Worm (Caenorhabditis elegans) whole organism, late embryonic: ENCODE data around the gene T10B9.14.

Experiments used
- C08G9.2 ChIP-seq: sonication (generic microtip); optimal IDR thresholded peaks from 2 replicates; lab custom pipeline; 2016; ENCODE audit warnings: mild to moderate bottlenecking, missing genetic modification characterization, moderate library complexity, missing compliant biosample characterization
- C38D4.7 ChIP-seq: fragments of 200-800 bp; sonication (Bioruptor generic); optimal IDR thresholded peaks from 2 replicates; lab custom pipeline; 2018; ENCODE audit warnings: mild to moderate bottlenecking, missing genetic modification characterization, moderate library complexity, missing compliant biosample characterization
- K02D7.2 ChIP-seq: sonication (generic microtip); optimal IDR thresholded peaks from 2 replicates; lab custom pipeline; 2017; ENCODE audit warnings: mild to moderate bottlenecking, missing genetic modification characterization, missing compliant biosample characterization
- T23F11.4 ChIP-seq: fragments of 200-800 bp; sonication (Bioruptor generic); optimal IDR thresholded peaks from 2 replicates; lab custom pipeline; 2018; ENCODE audit warnings: mild to moderate bottlenecking, missing genetic modification characterization, missing compliant biosample characterization
- ahr-1 ChIP-seq: sonication (generic microtip); optimal IDR thresholded peaks from 2 replicates; lab custom pipeline; 2016; ENCODE audit warnings: missing genetic modification characterization, missing compliant biosample characterization
- ama-1 ChIP-seq: fragments of 150-350 bp; optimal IDR thresholded peaks from 2 replicates; lab custom pipeline; 2014
- ceh-14 ChIP-seq: sonication (generic microtip); optimal IDR thresholded peaks from 2 replicates; lab custom pipeline; 2016; ENCODE audit warnings: missing genotype, missing genetic modification characterization, missing compliant biosample characterization
- ceh-19 ChIP-seq: fragments of 200-800 bp; sonication (Bioruptor generic); optimal IDR thresholded peaks from 2 replicates; lab custom pipeline; 2018; ENCODE audit warnings: mild to moderate bottlenecking, missing genetic modification characterization, missing compliant biosample characterization
- ceh-2 ChIP-seq: sonication (generic microtip); optimal IDR thresholded peaks from 2 replicates; lab custom pipeline; 2016; ENCODE audit warnings: missing genotype, missing genetic modification characterization, missing compliant biosample characterization
- ceh-22 ChIP-seq: sonication (generic microtip); optimal IDR thresholded peaks from 2 replicates; lab custom pipeline; 2017; ENCODE audit warnings: missing biosample characterization, missing genetic modification characterization
- ceh-30 ChIP-seq: fragments of 150-350 bp; optimal IDR thresholded peaks from 2 replicates; lab custom pipeline; 2014; ENCODE audit warnings: missing biosample characterization, missing genetic modification characterization
- ceh-6 ChIP-seq: fragments of 200-800 bp; sonication (Bioruptor generic); optimal IDR thresholded peaks from 2 replicates; lab custom pipeline; 2018; ENCODE audit warnings: mild to moderate bottlenecking, missing genetic modification characterization, missing compliant biosample characterization
- che-1 ChIP-seq: sonication (generic microtip); optimal IDR thresholded peaks from 2 replicates; lab custom pipeline; 2016; ENCODE audit warnings: mild to moderate bottlenecking, missing genetic modification characterization, missing compliant biosample characterization
- elt-2 ChIP-seq: sonication (generic microtip); optimal IDR thresholded peaks from 2 replicates; lab custom pipeline; 2016; ENCODE audit warnings: missing genetic modification reagents, missing genetic modification characterization, missing compliant biosample characterization
- elt-4 ChIP-seq: sonication (generic microtip); optimal IDR thresholded peaks from 2 replicates; lab custom pipeline; 2016; ENCODE audit warnings: missing genetic modification characterization, missing compliant biosample characterization
- ets-4 ChIP-seq: sonication (generic microtip); optimal IDR thresholded peaks from 2 replicates; lab custom pipeline; 2016; ENCODE audit warnings: missing genetic modification characterization, missing compliant biosample characterization
- fkh-10 ChIP-seq: fragments of 150-350 bp; optimal IDR thresholded peaks from 2 replicates; lab custom pipeline; 2014; ENCODE audit warnings: missing biosample characterization, missing genetic modification reagents, missing genetic modification characterization
- fkh-6 ChIP-seq: sonication (generic microtip); optimal IDR thresholded peaks from 2 replicates; lab custom pipeline; 2016; ENCODE audit warnings: missing genetic modification characterization, missing compliant biosample characterization
- hlh-30 ChIP-seq: sonication (generic microtip); optimal IDR thresholded peaks from 2 replicates; lab custom pipeline; 2017; ENCODE audit warnings: antibody characterized with exemption, missing genetic modification characterization, missing compliant biosample characterization; ENCODE audit not compliant: insufficient read depth
- lin-11 ChIP-seq: fragments of 200-800 bp; sonication (Bioruptor generic); optimal IDR thresholded peaks from 2 replicates; lab custom pipeline; 2018; ENCODE audit warnings: mild to moderate bottlenecking, missing genetic modification characterization, missing compliant biosample characterization
- madf-2 ChIP-seq: sonication (generic microtip); optimal IDR thresholded peaks from 2 replicates; lab custom pipeline; 2017; ENCODE audit warnings: missing genetic modification characterization, missing compliant biosample characterization
- nhr-11 ChIP-seq: fragments of 150-350 bp; optimal IDR thresholded peaks from 2 replicates; lab custom pipeline; 2014; ENCODE audit warnings: missing biosample characterization, missing genetic modification characterization
- odd-2 ChIP-seq: sonication (generic microtip); optimal IDR thresholded peaks from 2 replicates; lab custom pipeline; 2017; ENCODE audit warnings: antibody characterized with exemption, mild to moderate bottlenecking, missing genetic modification characterization, missing compliant biosample characterization
- pax-1 ChIP-seq: fragments of 150-350 bp; optimal IDR thresholded peaks from 2 replicates; lab custom pipeline; 2014; ENCODE audit warnings: missing biosample characterization, missing genetic modification characterization
- pqm-1 ChIP-seq: sonication (generic microtip); optimal IDR thresholded peaks from 2 replicates; lab custom pipeline; 2016; ENCODE audit warnings: missing genetic modification characterization, missing compliant biosample characterization
- rnt-1 ChIP-seq: sonication (generic microtip); optimal IDR thresholded peaks from 2 replicates; lab custom pipeline; 2016; ENCODE audit warnings: missing genetic modification characterization, missing compliant biosample characterization
- sox-2 ChIP-seq: fragments of 200-800 bp; sonication (Bioruptor generic); IDR thresholded peaks from 2 replicates; pipeline ENCODE4 v1.3.6; 2022; ENCODE audit warnings: missing genetic modification reagents, missing genetic modification characterization, missing compliant biosample characterization
- sox-4 ChIP-seq: sonication (generic microtip); optimal IDR thresholded peaks from 2 replicates; lab custom pipeline; 2017; ENCODE audit warnings: mild to moderate bottlenecking, missing genetic modification characterization, inconsistent platforms, missing compliant biosample characterization
- syd-9 ChIP-seq: sonication (generic microtip); optimal IDR thresholded peaks from 2 replicates; lab custom pipeline; 2016; ENCODE audit warnings: mild to moderate bottlenecking, missing genetic modification characterization, moderate library complexity, missing compliant biosample characterization
- tbx-2 ChIP-seq: sonication (generic microtip); optimal IDR thresholded peaks from 2 replicates; lab custom pipeline; 2016; ENCODE audit warnings: missing genetic modification characterization, missing compliant biosample characterization
- ttx-3 ChIP-seq: sonication (generic microtip); optimal IDR thresholded peaks from 2 replicates; lab custom pipeline; 2016; ENCODE audit warnings: missing genetic modification reagents, missing genetic modification characterization, missing compliant biosample characterization
- unc-86 ChIP-seq: sonication (generic microtip); optimal IDR thresholded peaks from 2 replicates; lab custom pipeline; 2016; ENCODE audit warnings: missing genetic modification characterization, missing compliant biosample characterization
- zip-5 ChIP-seq: sonication (generic microtip); optimal IDR thresholded peaks from 2 replicates; lab custom pipeline; 2016; ENCODE audit warnings: missing genetic modification characterization, missing compliant biosample characterization
- ztf-16 ChIP-seq: sonication (generic microtip); optimal IDR thresholded peaks from 2 replicates; lab custom pipeline; 2017; ENCODE audit warnings: missing genetic modification characterization, missing compliant biosample characterization

Gene T10B9.14

ce11 chrII:9791185-9791584 lies 8.9 kb upstream of the T10B9.14 start:
- TF ChIP-seq elt-2 (tag; lab: Kevin White, UChicago): peak; percentile 86
- TF ChIP-seq ama-1 (lab: Kevin White, UChicago): no peak
- TF ChIP-seq, all 69 proteins: peak for 1

ce11 chrII:9787395-9788152 lies 5.3 kb upstream of the T10B9.14 start, which contains the start of gene cyp-13A2:
Gene cyp-13A2 (minus strand): TSS chrII:9787629.
- TF ChIP-seq pax-1 (tag; lab: Kevin White, UChicago) (no peak), ceh-22 (no peak), fkh-10 (no peak), elt-2 (tag; lab: Kevin White, UChicago) (peak; percentile 30), nhr-11 (tag; lab: Kevin White, UChicago) (peak; percentile 13), rnt-1 (tag; lab: Kevin White, UChicago) (peak; percentile 2), elt-4 (tag; lab: Kevin White, UChicago) (no peak), sox-2 (no peak), tbx-2 (tag; lab: Kevin White, UChicago) (no peak), hlh-30 (tag; lab: Kevin White, UChicago) (peak; percentile 24), madf-2 (no peak)

ce11 chrII:9786215-9786614 lies 4.0 kb upstream of the T10B9.14 start:
- no peak for TF ChIP-seq madf-2
- no peak for TF ChIP-seq unc-86 (tag; lab: Kevin White, UChicago)
- TF ChIP-seq nhr-11 (tag; lab: Kevin White, UChicago): no peak
- TF ChIP-seq K02D7.2: no peak
- no peak for TF ChIP-seq sox-4 (tag; lab: Kevin White, UChicago)
- TF ChIP-seq elt-4 (tag; lab: Kevin White, UChicago): no peak
- no peak for TF ChIP-seq rnt-1 (tag; lab: Kevin White, UChicago)
- no peak for TF ChIP-seq fkh-6 (tag; lab: Kevin White, UChicago)
- no peak for TF ChIP-seq T23F11.4
- TF ChIP-seq che-1: no peak
- TF ChIP-seq ceh-6 (GFP tag; lab: Kevin White, UChicago): no peak
- TF ChIP-seq lin-11: no peak
- no peak for TF ChIP-seq ceh-14 (tag; lab: Kevin White, UChicago)
- no peak for TF ChIP-seq pqm-1
- TF ChIP-seq ets-4 (tag; lab: Kevin White, UChicago): no peak
- no peak for TF ChIP-seq ceh-30 (tag; lab: Kevin White, UChicago)
- TF ChIP-seq syd-9: no peak
- no peak for TF ChIP-seq sox-2
- TF ChIP-seq zip-5 (tag; lab: Kevin White, UChicago): no peak
- TF ChIP-seq ttx-3 (tag; lab: Kevin White, UChicago): no peak

- TF ChIP-seq odd-2 (tag; lab: Kevin White, UChicago): no peak
- no peak for TF ChIP-seq ceh-2
- peak; percentile 10 for TF ChIP-seq elt-2 (tag; lab: Kevin White, UChicago)
These were observed 395 bp downstream of the T10B9.14 start, which contains the start of gene cyp-13A1 for ce11 chrII:9781842-9782241. Gene cyp-13A1 (minus strand): TSS chrII:9781997.

- no peak for TF ChIP-seq ets-4 (tag; lab: Kevin White, UChicago)
- TF ChIP-seq ahr-1 (tag; lab: Kevin White, UChicago): no peak
- TF ChIP-seq K02D7.2: no peak
- TF ChIP-seq sox-2: no peak
- no peak for TF ChIP-seq C08G9.2 (tag; lab: Kevin White, UChicago)
- TF ChIP-seq rnt-1 (tag; lab: Kevin White, UChicago): no peak
- TF ChIP-seq che-1: no peak
- TF ChIP-seq ceh-14 (tag; lab: Kevin White, UChicago): no peak
- no peak for TF ChIP-seq ceh-19 (GFP tag; lab: Kevin White, UChicago)
- no peak for TF ChIP-seq ceh-30 (tag; lab: Kevin White, UChicago)
- no peak for TF ChIP-seq ztf-16 (tag; lab: Kevin White, UChicago)
- TF ChIP-seq C38D4.7: no peak
- no peak for TF ChIP-seq zip-5 (tag; lab: Kevin White, UChicago)
- TF ChIP-seq ama-1 (lab: Kevin White, UChicago): no peak
These were observed 3.7 kb downstream of the T10B9.14 start for ce11 chrII:9778495-9778894.
